Worm (Caenorhabditis elegans) whole organism, L2 larva: ENCODE measurements around the gene str-171.

ENCODE experiments used
- R02D3.7 ChIP-seq: fragments of 150-350 bp; optimal IDR thresholded peaks from 2 replicates; lab custom pipeline; 2014; ENCODE audit warnings: missing biosample characterization, missing genetic modification characterization
- Y55F3AM.14 ChIP-seq: fragments of 200-800 bp; sonication (Bioruptor generic); optimal IDR thresholded peaks from 2 replicates; lab custom pipeline; 2018; ENCODE audit warnings: mild to moderate bottlenecking, missing genetic modification characterization, missing compliant biosample characterization
- ZK546.5 ChIP-seq: sonication (generic microtip); optimal IDR thresholded peaks from 2 replicates; lab custom pipeline; 2017; ENCODE audit warnings: missing biosample characterization, missing genetic modification characterization
- aly-2 ChIP-seq: fragments of 150-350 bp; optimal IDR thresholded peaks from 2 replicates; lab custom pipeline; 2014; ENCODE audit warnings: missing biosample characterization, missing genetic modification characterization
- ama-1 ChIP-seq: fragments of 150-350 bp; optimal IDR thresholded peaks from 2 replicates; lab custom pipeline; 2018; ENCODE audit warnings: inconsistent platforms
- blmp-1 ChIP-seq: sonication (generic microtip); optimal IDR thresholded peaks from 2 replicates; lab custom pipeline; 2017; ENCODE audit warnings: missing genetic modification characterization, mild to moderate bottlenecking, missing compliant biosample characterization, antibody characterized with exemption, moderate library complexity; ENCODE audit not compliant: insufficient read depth
- ceh-82 ChIP-seq: fragments of 150-350 bp; optimal IDR thresholded peaks from 2 replicates; lab custom pipeline; 2014; ENCODE audit warnings: missing biosample characterization, missing genetic modification characterization
- dmd-4 ChIP-seq: sonication (generic microtip); optimal IDR thresholded peaks from 2 replicates; lab custom pipeline; 2017; ENCODE audit warnings: missing biosample characterization, missing genetic modification characterization
- fos-1 ChIP-seq: fragments of 150-350 bp; optimal IDR thresholded peaks from 2 replicates; lab custom pipeline; 2014; ENCODE audit warnings: missing biosample characterization, missing genetic modification characterization
- lin-11 ChIP-seq: fragments of 150-350 bp; sonication (generic microtip); optimal IDR thresholded peaks from 2 replicates; lab custom pipeline; 2014; ENCODE audit warnings: missing biosample characterization, missing genetic modification characterization, inconsistent platforms, mixed read lengths
- lin-13 ChIP-seq: fragments of 150-350 bp; optimal IDR thresholded peaks from 2 replicates; lab custom pipeline; 2014; ENCODE audit warnings: missing biosample characterization, missing genetic modification reagents, missing genetic modification characterization
- lin-39 ChIP-seq: fragments of 150-350 bp; optimal IDR thresholded peaks from 2 replicates; lab custom pipeline; 2014; ENCODE audit warnings: missing biosample characterization, missing genetic modification reagents, missing genetic modification characterization
- mab-5 ChIP-seq: fragments of 150-350 bp; optimal IDR thresholded peaks from 2 replicates; lab custom pipeline; 2014; ENCODE audit warnings: missing biosample characterization, missing genetic modification characterization
- mbf-1 ChIP-seq: sonication (generic microtip); optimal IDR thresholded peaks from 2 replicates; lab custom pipeline; 2017; ENCODE audit warnings: missing biosample characterization, missing genetic modification characterization
- mdl-1 ChIP-seq, 2 experiments: fragments of 150-350 bp in 1 of 2; sonication (generic microtip) in 1 of 2; optimal IDR thresholded peaks; 2 replicates each; lab custom pipeline; 2017; ENCODE audit warnings: missing biosample characterization in 2 of 2, missing genetic modification characterization in 2 of 2
- nhr-10 ChIP-seq: sonication (generic microtip); optimal IDR thresholded peaks from 2 replicates; lab custom pipeline; 2017; ENCODE audit warnings: missing biosample characterization, missing genetic modification characterization
- nhr-11 ChIP-seq: fragments of 150-350 bp; optimal IDR thresholded peaks from 2 replicates; lab custom pipeline; 2014; ENCODE audit warnings: missing biosample characterization, missing genetic modification characterization
- nhr-12 ChIP-seq: fragments of 150-350 bp; optimal IDR thresholded peaks from 2 replicates; lab custom pipeline; 2014; ENCODE audit warnings: missing biosample characterization, missing genetic modification characterization
- nhr-129 ChIP-seq: fragments of 150-350 bp; optimal IDR thresholded peaks from 2 replicates; lab custom pipeline; 2014; ENCODE audit warnings: missing biosample characterization, missing genetic modification characterization
- nhr-237 ChIP-seq: fragments of 150-350 bp; optimal IDR thresholded peaks from 2 replicates; lab custom pipeline; 2014; ENCODE audit warnings: missing biosample characterization, missing genetic modification characterization
- nhr-25 ChIP-seq: fragments of 150-350 bp; sonication (generic microtip); optimal IDR thresholded peaks from 3 replicates; lab custom pipeline; 2014; ENCODE audit warnings: missing biosample characterization, missing genetic modification characterization
- nhr-77 ChIP-seq: fragments of 150-350 bp; optimal IDR thresholded peaks from 2 replicates; lab custom pipeline; 2014; ENCODE audit warnings: missing biosample characterization, missing genetic modification characterization
- peb-1 ChIP-seq: fragments of 150-350 bp; optimal IDR thresholded peaks from 2 replicates; lab custom pipeline; 2014; ENCODE audit warnings: missing biosample characterization, missing genetic modification characterization
- sem-4 ChIP-seq: fragments of 150-350 bp; optimal IDR thresholded peaks from 2 replicates; lab custom pipeline; 2014; ENCODE audit warnings: missing biosample characterization, missing genetic modification reagents, missing genetic modification characterization
- skn-1 ChIP-seq: sonication (generic microtip); optimal IDR thresholded peaks from 2 replicates; lab custom pipeline; 2017; ENCODE audit warnings: missing biosample characterization, missing genetic modification characterization
- sma-3 ChIP-seq: sonication (generic microtip); optimal IDR thresholded peaks from 2 replicates; lab custom pipeline; 2016; ENCODE audit warnings: missing genetic modification reagents, missing genetic modification characterization, missing compliant biosample characterization
- snpc-4 ChIP-seq: fragments of 150-350 bp; optimal IDR thresholded peaks from 2 replicates; lab custom pipeline; 2014; ENCODE audit warnings: missing biosample characterization, missing genetic modification characterization
- unc-39 ChIP-seq: fragments of 150-350 bp; optimal IDR thresholded peaks from 2 replicates; lab custom pipeline; 2014; ENCODE audit warnings: missing biosample characterization, missing genetic modification characterization
- unc-55 ChIP-seq: fragments of 150-350 bp; sonication (generic microtip); optimal IDR thresholded peaks from 3 replicates; lab custom pipeline; 2014; ENCODE audit warnings: missing biosample characterization, missing genetic modification reagents, missing genetic modification characterization
- zag-1 ChIP-seq: fragments of 150-350 bp; optimal IDR thresholded peaks from 2 replicates; lab custom pipeline; 2014; ENCODE audit warnings: missing biosample characterization, missing genetic modification characterization
- ztf-1 ChIP-seq: fragments of 200-800 bp; sonication (Bioruptor generic); conservative IDR thresholded peaks from 2 replicates; pipeline ENCODE4 v1.3.6; 2022; ENCODE audit warnings: missing genetic modification characterization, missing compliant biosample characterization
- ztf-11 ChIP-seq: sonication (generic microtip); optimal IDR thresholded peaks from 2 replicates; lab custom pipeline; 2017; ENCODE audit warnings: missing biosample characterization, missing genetic modification characterization
- ztf-4 ChIP-seq: fragments of 150-350 bp; optimal IDR thresholded peaks from 2 replicates; lab custom pipeline; 2014; ENCODE audit warnings: missing biosample characterization, missing genetic modification characterization

str-171 gene

DNA sequence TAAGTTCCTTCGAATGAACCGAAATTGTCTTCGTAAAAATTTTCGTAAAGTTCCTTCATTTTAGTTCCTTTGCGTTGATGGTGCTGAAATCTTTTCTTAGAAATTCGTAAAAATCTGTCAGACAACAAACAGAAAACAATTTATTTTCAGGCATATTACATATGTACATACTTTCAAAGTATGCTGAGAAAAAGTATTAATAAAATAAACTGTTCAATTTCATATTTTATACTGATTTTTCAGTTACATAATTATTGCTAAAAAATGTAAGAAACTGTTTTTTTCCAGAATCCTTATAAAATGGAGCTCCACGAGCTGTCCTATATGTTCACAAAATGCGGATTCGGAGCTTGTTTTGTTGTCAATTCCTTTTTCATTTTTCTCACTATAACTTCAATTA lies 26.4 kb upstream of the str-171 start, which contains the start of gene str-45:
Gene str-45, plus strand, starts transcription at position 301 of the 400 bp plus-strand sequence.
- TF ChIP-seq lin-11 (tag; lab: Kevin White, UChicago) (no peak), blmp-1 (tag; lab: Kevin White, UChicago) (no peak), peb-1 (no peak), mdl-1 (tag; optimal IDR thresholded peaks at IDR 0.05; lab: Kevin White, UChicago) (no peak), nhr-129 (tag; lab: Kevin White, UChicago) (no peak), unc-39 (tag; lab: Kevin White, UChicago) (no peak), sem-4 (tag; lab: Kevin White, UChicago) (no peak), nhr-12 (tag; lab: Kevin White, UChicago) (no peak), ztf-11 (no peak), snpc-4 (tag; lab: Kevin White, UChicago) (no peak), ztf-1 (GFP tag; lab: Robert Waterston, UW) (no peak), sma-3 (GFP tag; lab: Kevin White, UChicago) (no peak), dmd-4 (tag; lab: Kevin White, UChicago) (no peak), zag-1 (tag; lab: Kevin White, UChicago) (no peak), nhr-237 (tag; lab: Kevin White, UChicago) (no peak), R02D3.7 (tag; lab: Kevin White, UChicago) (no peak)
- TF ChIP-seq, all 48 proteins: peak for 0

DNA sequence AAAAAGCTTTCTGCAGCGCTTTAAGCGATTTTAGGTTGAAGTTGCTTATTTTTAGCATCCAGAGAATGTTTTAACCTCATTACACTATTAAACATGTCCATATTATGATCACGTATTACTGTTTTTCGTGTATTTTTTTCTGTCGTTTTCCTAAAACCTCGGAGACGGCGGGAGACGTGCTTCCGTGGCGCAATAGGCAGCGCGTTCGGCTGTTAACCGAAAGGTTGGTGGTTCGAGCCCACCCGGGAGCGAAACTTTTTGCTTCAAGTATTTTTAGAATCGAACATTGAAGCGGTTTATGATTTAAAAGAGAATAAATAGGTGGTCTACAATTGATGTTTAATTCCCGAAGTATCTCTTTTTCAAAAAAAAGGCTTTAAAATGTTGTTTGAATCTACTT lies 24.2 kb upstream of the str-171 start:
- TF ChIP-seq sma-3 (GFP tag; lab: Kevin White, UChicago), result peak; percentile 22
- TF ChIP-seq fos-1 (tag; lab: Kevin White, UChicago), result peak; percentile 8
- TF ChIP-seq lin-39 (tag; lab: Kevin White, UChicago), result no peak

- TF ChIP-seq sem-4 (tag; lab: Kevin White, UChicago) (no peak), lin-13 (GFP tag; lab: Kevin White, UChicago) (no peak)
Observed at ce11 chrV:15153277-15153676, 21.0 kb upstream of the str-171 start, which contains the start of gene srh-55. srh-55 (plus strand) TSS chrV:15153577.

- TF ChIP-seq ztf-4 (tag; lab: Kevin White, UChicago) (no peak), nhr-77 (tag; lab: Kevin White, UChicago) (no peak), sma-3 (GFP tag; lab: Kevin White, UChicago) (no peak), nhr-237 (tag; lab: Kevin White, UChicago) (no peak), ama-1 (lab: Kevin White, UChicago) (no peak), nhr-10 (tag; lab: Kevin White, UChicago) (no peak), Y55F3AM.14 (no peak), nhr-25 (tag; lab: Kevin White, UChicago) (no peak), snpc-4 (tag; lab: Kevin White, UChicago) (no peak), aly-2 (no peak), fos-1 (tag; lab: Kevin White, UChicago) (no peak), nhr-12 (tag; lab: Kevin White, UChicago) (no peak), lin-13 (GFP tag; lab: Kevin White, UChicago) (no peak), nhr-11 (tag; lab: Kevin White, UChicago) (no peak), sem-4 (tag; lab: Kevin White, UChicago) (no peak), blmp-1 (tag; lab: Kevin White, UChicago) (no peak), mbf-1 (tag; lab: Kevin White, UChicago) (no peak), nhr-129 (tag; lab: Kevin White, UChicago) (no peak), ztf-1 (GFP tag; lab: Robert Waterston, UW) (no peak), lin-39 (tag; lab: Kevin White, UChicago) (no peak)
Observed at ce11 chrV:15152010-15152409, 19.7 kb upstream of the str-171 start.

- TF ChIP-seq ZK546.5 (no peak), mdl-1 (tag; optimal IDR thresholded peaks at IDR 0.05; lab: Kevin White, UChicago) (no peak), lin-39 (tag; lab: Kevin White, UChicago) (no peak), unc-55 (GFP tag; lab: Kevin White, UChicago) (no peak), ceh-82 (tag; lab: Kevin White, UChicago) (no peak), skn-1 (tag; lab: Kevin White, UChicago) (no peak), dmd-4 (tag; lab: Kevin White, UChicago) (no peak), nhr-237 (tag; lab: Kevin White, UChicago) (no peak), fos-1 (tag; lab: Kevin White, UChicago) (no peak), lin-11 (tag; lab: Kevin White, UChicago) (no peak), mab-5 (tag; lab: Kevin White, UChicago) (no peak)
Observed at ce11 chrV:15150661-15151060, 18.3 kb upstream of the str-171 start, which contains the start of gene T09F5.2. T09F5.2 (plus strand) TSS chrV:15150961.
